Fruit fly (Drosophila melanogaster): Measurements from ENCODE around the gene Cpr72Eb.
A peak's percentile ranks its signal among the peaks of the same experiment; 100 is the strongest.

Cpr72Eb gene

dm6 chr3L:16377768-16378764 lies 13.4 kb downstream of the Cpr72Eb start, which contains the start of gene roq (continued):
- peak; percentile 16 for TF ChIP-seq CHES-1-like (GFP tag; optimal IDR thresholded peaks at IDR 0.05)
- TF ChIP-seq Fer3 (tag; optimal IDR thresholded peaks at IDR 0.05), result no peak
- TF ChIP-seq CG3838 (GFP tag; optimal IDR thresholded peaks at IDR 0.05), result no peak
- peak; percentile 3 for TF ChIP-seq CG30020 (tag; optimal IDR thresholded peaks at IDR 0.05)
- TF ChIP-seq CG8281 (tag; optimal IDR thresholded peaks at IDR 0.05), result no peak
- no peak for TF ChIP-seq schlank (tag; optimal IDR thresholded peaks at IDR 0.05)
- TF ChIP-seq Hr39 (optimal IDR thresholded peaks at IDR 0.05), result no peak
- no peak for TF ChIP-seq pnt (GFP tag; optimal IDR thresholded peaks at IDR 0.05)
- no peak for TF ChIP-seq B-H2 (GFP tag; optimal IDR thresholded peaks at IDR 0.05)
- TF ChIP-seq jigr1 (GFP tag; IDR thresholded peaks at IDR 0.05), result no peak
- TF ChIP-seq peb (GFP tag; IDR thresholded peaks at IDR 0.05), result no peak
- TF ChIP-seq psq (GFP tag; optimal IDR thresholded peaks at IDR 0.05), result no peak
- TF ChIP-seq rib (GFP tag; IDR thresholded peaks at IDR 0.05), result no peak
- no peak for TF ChIP-seq croc (GFP tag; conservative IDR thresholded peaks at IDR 0.05)
- no peak for TF ChIP-seq chif (GFP tag; optimal IDR thresholded peaks at IDR 0.05)
- TF ChIP-seq CG1233 (GFP tag; optimal IDR thresholded peaks at IDR 0.05), result no peak
- no peak for TF ChIP-seq tio (GFP tag; optimal IDR thresholded peaks at IDR 0.05)
- peak in 1 of 3 experiments; percentile 88 for TF ChIP-seq lola (GFP tag; optimal IDR thresholded peaks at IDR 0.05)
- no peak for TF ChIP-seq CG5953 (GFP tag; IDR thresholded peaks at IDR 0.05)
- no peak for TF ChIP-seq gcm2 (GFP tag; optimal IDR thresholded peaks at IDR 0.05)
- no peak for TF ChIP-seq Ada2b (GFP tag; IDR thresholded peaks at IDR 0.05)
- no peak for TF ChIP-seq CG14667 (GFP tag; IDR thresholded peaks at IDR 0.05)
- no peak for TF ChIP-seq Awh (GFP tag; IDR thresholded peaks at IDR 0.05)
- TF ChIP-seq tll (GFP tag; optimal IDR thresholded peaks at IDR 0.05), result no peak
- no peak for TF ChIP-seq CG1529 (GFP tag; optimal IDR thresholded peaks at IDR 0.05)
- TF ChIP-seq CG8089 (GFP tag; optimal IDR thresholded peaks at IDR 0.05), result no peak
- peak; percentile 93 for TF ChIP-seq CG17385 (GFP tag; optimal IDR thresholded peaks at IDR 0.05)
- no peak for TF ChIP-seq Dip3 (GFP tag; optimal IDR thresholded peaks at IDR 0.05)
- TF ChIP-seq Aef1 (GFP tag; IDR thresholded peaks at IDR 0.05), result no peak
- no peak for TF ChIP-seq Antp (GFP tag; optimal IDR thresholded peaks at IDR 0.05)
- TF ChIP-seq Opbp (GFP tag; IDR thresholded peaks at IDR 0.05; ENCODE audit: partially characterized antibody), result peak; percentile 65; the same call in 2 of the 3 replicates
- TF ChIP-seq HLH54F (GFP tag; optimal IDR thresholded peaks at IDR 0.05), result no peak
- peak; percentile 74 for TF ChIP-seq sens (GFP tag)
- no peak for TF ChIP-seq CG5180 (GFP tag; optimal IDR thresholded peaks at IDR 0.05)
- peak; percentile 81 for TF ChIP-seq CG4617 (GFP tag; optimal IDR thresholded peaks at IDR 0.05; ENCODE audit: borderline replicate concordance)
- TF ChIP-seq p53 (GFP tag; optimal IDR thresholded peaks at IDR 0.05), result no peak
- TF ChIP-seq CG10147 (GFP tag; optimal IDR thresholded peaks at IDR 0.05), result no peak
- TF ChIP-seq PHDP (tag; optimal IDR thresholded peaks at IDR 0.05), result no peak
- no peak for TF ChIP-seq fru (optimal IDR thresholded peaks at IDR 0.05)
- no peak for TF ChIP-seq slbo (GFP tag; IDR thresholded peaks at IDR 0.05)
- TF ChIP-seq sqz (GFP tag; optimal IDR thresholded peaks at IDR 0.05), result no peak
- TF ChIP-seq Dek (tag; optimal IDR thresholded peaks at IDR 0.05), result no peak
- TF ChIP-seq CG33213 (GFP tag; optimal IDR thresholded peaks at IDR 0.05), result peak; percentile 44
- no peak for TF ChIP-seq H2.0 (GFP tag; IDR thresholded peaks at IDR 0.05)
- TF ChIP-seq Taf1 (GFP tag; IDR thresholded peaks at IDR 0.05), result no peak
- no peak for TF ChIP-seq nerfin-1 (tag; optimal IDR thresholded peaks at IDR 0.05)
- TF ChIP-seq CG2202 (tag; optimal IDR thresholded peaks at IDR 0.05), result no peak
- TF ChIP-seq Oaz (GFP tag; IDR thresholded peaks at IDR 0.05), result no peak
- no peak for TF ChIP-seq dysf (GFP tag; IDR thresholded peaks at IDR 0.05)
- TF ChIP-seq CG11504 (tag; optimal IDR thresholded peaks at IDR 0.05), result no peak
